Worm (Caenorhabditis elegans) whole organism, L3 larva: ENCODE data around the gene dnj-26.

Experiments used
- ZK546.5 ChIP-seq: sonication (generic microtip); optimal IDR thresholded peaks from 2 replicates; lab custom pipeline; 2017; ENCODE audit warnings: missing biosample characterization, missing genetic modification characterization
- ama-1 ChIP-seq: fragments of 150-350 bp; optimal IDR thresholded peaks from 2 replicates; lab custom pipeline; 2018
- egl-27 ChIP-seq: sonication (generic microtip); optimal IDR thresholded peaks from 4 replicates; lab custom pipeline; 2017; ENCODE audit warnings: missing biosample characterization, missing genetic modification reagents, missing genetic modification characterization
- jun-1 ChIP-seq: fragments of 150-350 bp; optimal IDR thresholded peaks from 2 replicates; lab custom pipeline; 2014; ENCODE audit warnings: missing biosample characterization, missing genetic modification reagents, missing genetic modification characterization
- lin-39 ChIP-seq: fragments of 150-350 bp; optimal IDR thresholded peaks from 2 replicates; lab custom pipeline; 2018; ENCODE audit warnings: missing biosample characterization, missing genetic modification reagents, missing genetic modification characterization
- nhr-12 ChIP-seq: fragments of 150-350 bp; optimal IDR thresholded peaks from 2 replicates; lab custom pipeline; 2014; ENCODE audit warnings: missing biosample characterization, missing genetic modification characterization
- nhr-237 ChIP-seq: fragments of 150-350 bp; optimal IDR thresholded peaks from 2 replicates; lab custom pipeline; 2014; ENCODE audit warnings: missing biosample characterization, missing genetic modification characterization
- pha-4 ChIP-seq: fragments of 150-350 bp; optimal IDR thresholded peaks from 2 replicates; lab custom pipeline; 2014; ENCODE audit warnings: missing biosample characterization, missing genetic modification reagents, missing genetic modification characterization
- pqm-1 ChIP-seq: fragments of 150-350 bp; optimal IDR thresholded peaks from 2 replicates; lab custom pipeline; 2017; ENCODE audit warnings: missing biosample characterization, missing genetic modification characterization, inconsistent platforms
- skn-1 ChIP-seq: fragments of 150-350 bp; optimal IDR thresholded peaks from 2 replicates; lab custom pipeline; 2014; ENCODE audit warnings: missing biosample characterization, missing genetic modification characterization
- snpc-4 ChIP-seq: fragments of 150-350 bp; optimal IDR thresholded peaks from 2 replicates; lab custom pipeline; 2014; ENCODE audit warnings: missing biosample characterization, missing genetic modification characterization
- unc-39 ChIP-seq: sonication (generic microtip); optimal IDR thresholded peaks from 4 replicates; lab custom pipeline; 2017; ENCODE audit warnings: missing biosample characterization, missing genetic modification characterization
- unc-62 ChIP-seq: fragments of 150-350 bp; sonication (generic microtip); optimal IDR thresholded peaks from 4 replicates; lab custom pipeline; 2014; ENCODE audit warnings: missing biosample characterization, missing genetic modification reagents, missing genetic modification characterization

DNA sequence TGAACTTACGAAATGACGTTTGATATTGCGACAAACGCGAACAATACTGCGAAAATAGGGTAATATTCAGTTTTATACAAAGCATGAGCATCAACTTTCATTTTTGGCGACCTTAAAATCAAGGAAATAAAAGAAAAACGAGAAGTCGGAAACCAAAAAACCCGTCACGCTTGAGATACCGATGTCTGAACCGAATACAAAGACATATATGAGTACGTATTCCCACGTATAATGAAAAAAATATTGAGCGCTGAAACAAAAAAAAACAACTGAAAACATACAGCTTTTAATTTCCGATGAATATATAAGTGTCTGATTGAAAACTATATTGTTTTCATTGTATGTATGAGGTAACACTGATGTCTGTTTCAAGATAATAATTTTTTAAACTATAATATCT lies 22.8 kb downstream of the dnj-26 start, which contains the start of gene sre-18:
- TF ChIP-seq pqm-1 (tag; lab: Kevin White, UChicago): no peak
- TF ChIP-seq jun-1 (tag; lab: Kevin White, UChicago): no peak
- TF ChIP-seq nhr-237 (tag; lab: Kevin White, UChicago): no peak
- TF ChIP-seq snpc-4 (tag; lab: Kevin White, UChicago): no peak
- TF ChIP-seq ZK546.5 (tag; lab: Kevin White, UChicago): no peak
- TF ChIP-seq skn-1 (tag; lab: Kevin White, UChicago): no peak
- TF ChIP-seq nhr-12 (tag; lab: Kevin White, UChicago): no peak
- no peak for TF ChIP-seq ama-1
- no peak for TF ChIP-seq lin-39
- TF ChIP-seq unc-62: no peak
- no peak for TF ChIP-seq unc-39
- no peak for TF ChIP-seq egl-27
- TF ChIP-seq pha-4 (tag; lab: Kevin White, UChicago): no peak
